Fruit fly (Drosophila melanogaster): ENCODE data around the gene CG43725.

The CG43725 gene

DNA sequence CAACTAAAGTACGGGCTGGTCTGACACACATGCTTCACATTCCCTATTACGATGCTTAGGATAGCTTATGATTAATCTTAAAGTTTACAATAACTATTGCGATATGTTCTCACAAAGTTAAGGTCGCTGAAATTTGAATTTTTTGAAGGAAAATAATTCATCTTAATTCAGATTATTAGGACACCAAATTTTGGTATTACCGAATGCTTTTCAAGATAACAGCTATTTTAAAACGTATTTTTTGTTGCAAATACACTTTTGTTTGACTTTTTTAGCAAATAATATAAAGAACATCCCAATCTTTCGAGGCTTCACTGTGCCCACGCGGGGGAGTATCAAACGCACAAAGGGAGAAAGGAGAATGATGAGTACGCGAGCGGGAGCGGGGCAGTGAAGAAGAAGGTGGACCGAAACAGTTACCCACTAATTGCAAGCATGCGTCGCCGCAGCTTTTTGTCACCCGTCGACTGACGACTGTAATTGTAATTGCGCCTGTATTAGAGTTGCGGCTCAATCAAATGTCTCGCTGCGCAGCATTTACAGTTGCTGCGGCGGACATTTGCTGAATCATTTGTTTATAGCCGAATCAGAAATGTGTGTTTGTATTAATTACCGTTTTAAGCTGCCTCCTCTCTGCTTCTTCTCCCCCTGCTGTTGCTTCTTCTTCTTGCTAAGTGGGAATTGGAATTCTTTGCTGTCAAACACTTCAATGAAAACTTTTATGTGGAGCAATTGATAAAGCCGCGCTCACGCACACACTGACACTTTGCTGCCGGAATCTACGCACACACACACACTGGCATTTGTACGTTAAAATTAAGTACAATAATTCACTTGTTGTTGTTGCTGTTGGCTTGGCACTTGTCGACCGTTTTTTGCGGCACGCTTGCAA, 9.1 kb upstream of the CG43725 start (continued):
- no peak for TF ChIP-seq hkb (optimal IDR thresholded peaks at IDR 0.05)
- TF ChIP-seq hkb (GFP tag; IDR thresholded peaks at IDR 0.05): no peak
- no peak for TF ChIP-seq ci (GFP tag; IDR thresholded peaks at IDR 0.05)
- TF ChIP-seq org-1 (GFP tag; optimal IDR thresholded peaks at IDR 0.05): no peak
- no peak for TF ChIP-seq jumu (GFP tag; optimal IDR thresholded peaks at IDR 0.05)
- TF ChIP-seq CG14014 (GFP tag; IDR thresholded peaks at IDR 0.05): no peak
- peak; percentile 37; the same call in 2 of the 3 replicates for TF ChIP-seq row (GFP tag; IDR thresholded peaks at IDR 0.05)
- TF ChIP-seq CG4282 (GFP tag; optimal IDR thresholded peaks at IDR 0.05): no peak
- TF ChIP-seq PHDP (tag; optimal IDR thresholded peaks at IDR 0.05): no peak
- no peak for TF ChIP-seq GATAe (GFP tag; conservative IDR thresholded peaks at IDR 0.05)
- TF ChIP-seq dysf (GFP tag; IDR thresholded peaks at IDR 0.05): peak; percentile 50; the same call in 2 of the 3 replicates
- TF ChIP-seq Meics (GFP tag; optimal IDR thresholded peaks at IDR 0.05): no peak
- TF ChIP-seq sr (GFP tag; IDR thresholded peaks at IDR 0.05): no peak
- no peak for TF ChIP-seq CG18011 (GFP tag; optimal IDR thresholded peaks at IDR 0.05)
- TF ChIP-seq CG9609 (GFP tag; optimal IDR thresholded peaks at IDR 0.05): no peak
- TF ChIP-seq fd96Cb (tag; optimal IDR thresholded peaks at IDR 0.05): no peak
- TF ChIP-seq stwl (tag; optimal IDR thresholded peaks at IDR 0.05): no peak
- TF ChIP-seq pfk (GFP tag; optimal IDR thresholded peaks at IDR 0.05): no peak
- TF ChIP-seq CG32532 (GFP tag; IDR thresholded peaks at IDR 0.05): 0 out of 2 replicates have a peak, but pooled peaks have one; percentile 36
- peak; percentile 9 for TF ChIP-seq CG4820 (GFP tag; optimal IDR thresholded peaks at IDR 0.05)
- no peak for TF ChIP-seq CG12942 (GFP tag; optimal IDR thresholded peaks at IDR 0.05)
- no peak for TF ChIP-seq Stat92E (GFP tag; optimal IDR thresholded peaks at IDR 0.05)
- TF ChIP-seq D19B (GFP tag; optimal IDR thresholded peaks at IDR 0.05): no peak
- no peak for TF ChIP-seq YL-1 (GFP tag; optimal IDR thresholded peaks at IDR 0.05)
- no peak for TF ChIP-seq repo (GFP tag; optimal IDR thresholded peaks at IDR 0.05)
- peak; percentile 34; the same call in 1 of the 2 replicates for TF ChIP-seq lmd (GFP tag; IDR thresholded peaks at IDR 0.05)
- TF ChIP-seq CG2199 (GFP tag; IDR thresholded peaks at IDR 0.05): peak; percentile 100
- TF ChIP-seq CG8924 (tag; optimal IDR thresholded peaks at IDR 0.05): no peak
- no peak for TF ChIP-seq B-H2 (GFP tag; optimal IDR thresholded peaks at IDR 0.05)
- TF ChIP-seq caup (GFP tag; optimal IDR thresholded peaks at IDR 0.05; ENCODE audit: severe bottlenecking): no peak
- no peak for TF ChIP-seq CG15073 (GFP tag; optimal IDR thresholded peaks at IDR 0.05)
- TF ChIP-seq Pdp1 (GFP tag; optimal IDR thresholded peaks at IDR 0.05): peak in 1 of 2 experiments; percentile 26
- no peak for TF ChIP-seq so (GFP tag; IDR thresholded peaks at IDR 0.05)
- no peak for TF ChIP-seq CrebB (tag; optimal IDR thresholded peaks at IDR 0.05)
- no peak for TF ChIP-seq bbx (GFP tag; IDR thresholded peaks at IDR 0.05; ENCODE audit: partially characterized antibody)
- TF ChIP-seq Ptx1 (GFP tag; IDR thresholded peaks at IDR 0.05): peak; percentile 44; the same call in 1 of the 2 replicates
- no peak for TF ChIP-seq CG6254 (GFP tag; optimal IDR thresholded peaks at IDR 0.05)
- TF ChIP-seq seq (GFP tag; IDR thresholded peaks at IDR 0.05): peak; percentile 29; the same call in 1 of the 2 replicates
- TF ChIP-seq Dip3 (GFP tag; optimal IDR thresholded peaks at IDR 0.05): peak; percentile 62
- TF ChIP-seq hb (GFP tag; IDR thresholded peaks at IDR 0.05; ENCODE audit: partially characterized antibody): no peak
- peak; percentile 15 for TF ChIP-seq CG13424 (tag; optimal IDR thresholded peaks at IDR 0.05)
- TF ChIP-seq CoRest (tag; optimal IDR thresholded peaks at IDR 0.05): peak; percentile 7
- TF ChIP-seq HmgD (GFP tag; optimal IDR thresholded peaks at IDR 0.05): no peak
- no peak for TF ChIP-seq CG33213 (GFP tag; optimal IDR thresholded peaks at IDR 0.05)
- TF ChIP-seq Myb (GFP tag; optimal IDR thresholded peaks at IDR 0.05): peak; percentile 17
- no peak for TF ChIP-seq CG17361 (GFP tag; IDR thresholded peaks at IDR 0.05)
- TF ChIP-seq CG17385 (GFP tag; optimal IDR thresholded peaks at IDR 0.05): peak; percentile 71
- TF ChIP-seq CG9215 (GFP tag; IDR thresholded peaks at IDR 0.05): no peak
